Worm (Caenorhabditis elegans): ENCODE results near the gene gsto-1.

- TF ChIP-seq lir-3 (tag; optimal IDR thresholded peaks at IDR 0.05; ENCODE audit: poor library complexity) (no peak), nhr-12 (tag; optimal IDR thresholded peaks at IDR 0.05) (no peak), nhr-90 (tag; optimal IDR thresholded peaks at IDR 0.05; ENCODE audit: poor library complexity) (no peak), Y116A8C.19 (tag; optimal IDR thresholded peaks at IDR 0.05; ENCODE audit: borderline replicate concordance) (no peak), nhr-237 (tag; optimal IDR thresholded peaks at IDR 0.05) (no peak)
These were observed 46.1 kb downstream of the gsto-1 start, which contains the start of gene best-24 for ce11 chrIII:7900733-7901132.
